Worm (Caenorhabditis elegans): ENCODE measurements around the gene madf-1.

madf-1 gene

DNA sequence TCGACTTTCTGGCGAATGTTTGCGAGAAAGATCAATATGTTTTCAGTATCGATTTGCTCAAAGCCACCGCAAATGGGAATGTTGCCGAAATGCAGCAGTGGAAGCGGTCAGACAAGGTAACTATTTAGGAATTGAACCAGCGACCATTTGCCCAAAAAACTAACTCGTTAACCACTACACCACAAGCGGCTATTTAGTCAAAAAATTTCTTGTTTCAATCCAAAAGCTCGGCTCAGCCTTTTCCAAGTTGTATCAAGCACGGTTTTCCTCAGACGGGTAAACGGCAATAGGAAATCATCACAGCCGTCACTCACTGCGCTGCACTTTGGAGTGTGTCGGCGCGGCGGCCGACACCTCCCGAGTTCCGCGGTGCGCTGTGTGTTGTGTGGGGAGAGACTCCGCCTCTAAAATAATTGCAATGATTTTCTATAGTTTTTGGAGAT is 35.2 kb upstream of the madf-1 start (continued):
- peak in 1 of 2 experiments; percentile 99 for TF ChIP-seq unc-62 (GFP tag; optimal IDR thresholded peaks at IDR 0.05 in 1 of 2)
- TF ChIP-seq unc-62 (tag; optimal IDR thresholded peaks at IDR 0.05): no peak
- TF ChIP-seq saeg-2 (GFP tag; IDR thresholded peaks at IDR 0.05): no peak
- no peak for TF ChIP-seq F26F4.8 (GFP tag; conservative IDR thresholded peaks at IDR 0.05)
- TF ChIP-seq pha-4 (GFP tag; IDR thresholded peaks at IDR 0.05): peak; percentile 54; the same call in 1 of the 2 replicates
- TF ChIP-seq pha-4 (tag; optimal IDR thresholded peaks at IDR 0.05): no peak
- TF ChIP-seq skn-1 (tag; optimal IDR thresholded peaks at IDR 0.05): no peak
- peak; percentile 24 for TF ChIP-seq R02D3.7 (tag; optimal IDR thresholded peaks at IDR 0.05)
- TF ChIP-seq nhr-41 (GFP tag; IDR thresholded peaks at IDR 0.05): no peak
- TF ChIP-seq unc-39 (tag; optimal IDR thresholded peaks at IDR 0.05): no peak
- TF ChIP-seq F37D6.2 (tag; optimal IDR thresholded peaks at IDR 0.05): peak; percentile 23
- peak; percentile 95 for TF ChIP-seq unc-130 (GFP tag; optimal IDR thresholded peaks at IDR 0.05)
- peak; percentile 95 for TF ChIP-seq aha-1 (tag)
- no peak for TF ChIP-seq zfp-2 (tag; optimal IDR thresholded peaks at IDR 0.05)
- no peak for TF ChIP-seq daf-8 (GFP tag; IDR thresholded peaks at IDR 0.05)
- TF ChIP-seq lin-1 (GFP tag; IDR thresholded peaks at IDR 0.05): peak; percentile 50; the same call in 1 of the 2 replicates

DNA sequence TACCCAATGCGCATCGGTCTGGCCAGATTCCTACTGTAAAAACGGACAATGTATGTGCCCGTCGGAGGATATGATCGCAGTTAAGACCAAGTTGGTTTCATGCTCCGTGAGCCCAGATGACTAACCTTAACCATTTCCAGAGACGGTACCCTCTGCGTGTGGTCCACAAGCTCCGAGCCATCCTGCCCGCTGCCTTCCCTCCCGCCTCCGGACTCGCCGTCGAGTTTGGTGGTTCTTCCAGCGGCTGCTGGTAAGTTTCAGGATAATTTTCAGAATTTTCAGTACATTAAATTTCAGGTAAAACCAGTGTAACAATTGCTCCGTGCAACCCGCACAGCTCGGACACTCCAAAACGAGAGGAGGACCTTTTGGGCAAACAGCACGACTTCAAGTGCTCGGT is 29.1 kb upstream of the madf-1 start:
- no peak for TF ChIP-seq ceh-20 (GFP tag; IDR thresholded peaks at IDR 0.05)
- peak; percentile 59 for TF ChIP-seq set-16 (GFP tag; IDR thresholded peaks at IDR 0.05)
- no peak for TF ChIP-seq pqm-1 (tag; optimal IDR thresholded peaks at IDR 0.05)

DNA sequence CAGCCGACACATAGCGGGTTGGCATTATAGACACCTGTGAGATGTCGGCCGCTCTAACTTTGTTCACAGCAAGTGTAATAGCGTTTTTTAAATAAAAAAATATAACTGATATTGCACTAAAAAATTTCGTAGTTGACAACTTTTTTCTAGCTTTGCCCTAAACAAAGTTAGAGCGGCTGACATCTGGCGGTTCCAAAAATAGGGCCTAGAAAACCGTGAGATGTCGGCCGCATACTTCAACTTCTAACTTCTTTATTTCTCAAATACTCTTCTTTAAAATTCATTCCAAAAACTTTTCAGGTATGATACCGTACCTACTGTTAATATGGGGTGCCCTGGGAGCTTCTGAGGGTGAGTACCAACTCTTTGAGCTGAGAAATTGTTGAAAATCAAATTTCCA is 26.9 kb upstream of the madf-1 start, which contains the start of gene Y55F3BR.2:
Gene Y55F3BR.2 (plus strand): TSS at position 301 of the 400 bp plus-strand sequence.
- no peak for TF ChIP-seq lin-1 (GFP tag; IDR thresholded peaks at IDR 0.05)
- no peak for TF ChIP-seq jun-1 (tag; optimal IDR thresholded peaks at IDR 0.05)
- no peak for TF ChIP-seq nhr-25 (tag; optimal IDR thresholded peaks at IDR 0.05; ENCODE audit: borderline replicate concordance, insufficient read depth)
- TF ChIP-seq pha-4 (GFP tag; IDR thresholded peaks at IDR 0.05): no peak
- TF ChIP-seq pha-4 (tag; optimal IDR thresholded peaks at IDR 0.05): no peak
- TF ChIP-seq nhr-111 (GFP tag; optimal IDR thresholded peaks at IDR 0.05): no peak
- TF ChIP-seq R02D3.7 (tag; optimal IDR thresholded peaks at IDR 0.05): no peak
- TF ChIP-seq madf-9 (GFP tag; conservative IDR thresholded peaks at IDR 0.05): no peak
- TF ChIP-seq set-16 (GFP tag; IDR thresholded peaks at IDR 0.05): no peak
- no peak for TF ChIP-seq F44E2.7 (GFP tag; IDR thresholded peaks at IDR 0.05)
- TF ChIP-seq lim-7 (GFP tag; IDR thresholded peaks at IDR 0.05): no peak
- no peak for TF ChIP-seq arid-1 (GFP tag; conservative IDR thresholded peaks at IDR 0.05)
- TF ChIP-seq ceh-28 (tag; optimal IDR thresholded peaks at IDR 0.05): no peak
- no peak for TF ChIP-seq snpc-1.2 (GFP tag; IDR thresholded peaks at IDR 0.05)
- no peak for TF ChIP-seq dpl-1 (GFP tag; optimal IDR thresholded peaks at IDR 0.05)
- no peak for TF ChIP-seq fkh-10 (GFP tag; optimal IDR thresholded peaks at IDR 0.05)
- TF ChIP-seq mep-1 (tag; optimal IDR thresholded peaks at IDR 0.05): no peak
- TF ChIP-seq zfp-2 (tag; optimal IDR thresholded peaks at IDR 0.05): no peak
- TF ChIP-seq lin-38 (GFP tag; IDR thresholded peaks at IDR 0.05): no peak
- TF ChIP-seq hmg-1.1 (GFP tag; IDR thresholded peaks at IDR 0.05): no peak
- TF ChIP-seq hlh-11 (tag; optimal IDR thresholded peaks at IDR 0.05): no peak

DNA sequence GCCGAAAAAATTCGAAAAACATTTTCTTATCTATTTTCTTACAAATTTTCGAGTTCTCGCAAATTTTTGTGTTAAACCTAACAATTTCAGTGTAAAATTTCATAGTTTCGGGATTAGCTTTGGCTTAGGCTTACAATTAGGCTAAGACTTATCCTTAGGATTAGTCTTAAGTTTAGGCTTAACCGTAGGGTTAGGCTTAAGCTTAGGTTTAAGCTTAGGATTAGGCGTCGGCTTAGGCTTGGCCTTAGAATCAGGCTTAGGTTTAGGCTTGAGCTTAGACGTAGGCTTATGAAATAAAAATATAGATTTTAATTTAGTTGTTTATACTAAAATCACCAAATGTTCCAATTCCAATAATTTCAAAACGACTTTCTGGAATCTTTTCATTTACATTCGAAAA is 24.3 kb upstream of the madf-1 start:
- TF ChIP-seq aha-1 (tag) (peak; percentile 7), lim-7 (GFP tag; IDR thresholded peaks at IDR 0.05) (no peak)

DNA sequence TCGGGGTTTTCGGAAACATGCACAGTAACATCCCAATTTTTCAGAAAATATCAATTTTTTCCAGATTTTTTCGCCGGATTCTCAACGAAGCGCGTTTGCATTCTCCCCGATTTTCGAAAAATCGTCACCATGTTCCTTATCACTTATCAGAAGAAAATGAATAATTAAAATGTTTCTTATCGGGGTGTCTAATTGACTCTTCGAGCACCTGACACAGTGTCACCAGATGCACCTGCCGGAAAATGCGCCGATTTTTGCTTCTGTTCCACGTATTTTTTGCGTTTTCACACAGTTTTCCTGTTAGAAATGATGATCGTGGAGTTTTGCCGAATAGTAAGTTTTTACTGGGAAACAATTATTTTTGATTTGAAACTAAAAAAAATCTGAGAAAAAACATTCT is 23.8 kb upstream of the madf-1 start:
- TF ChIP-seq unc-130 (GFP tag; optimal IDR thresholded peaks at IDR 0.05): no peak
- TF ChIP-seq nhr-28 (tag; optimal IDR thresholded peaks at IDR 0.05): peak; percentile 59
- TF ChIP-seq pqm-1 (tag; optimal IDR thresholded peaks at IDR 0.05): peak; percentile 79
- TF ChIP-seq F26F4.8 (GFP tag; conservative IDR thresholded peaks at IDR 0.05): no peak
- peak; percentile 54 for TF ChIP-seq hlh-30 (tag; optimal IDR thresholded peaks at IDR 0.05; ENCODE audit: insufficient read depth)
- no peak for TF ChIP-seq hif-1 (tag; optimal IDR thresholded peaks at IDR 0.05)
- TF ChIP-seq cey-2 (tag; optimal IDR thresholded peaks at IDR 0.05; ENCODE audit: borderline replicate concordance, insufficient read depth): no peak
- TF ChIP-seq lin-38 (GFP tag; IDR thresholded peaks at IDR 0.05): peak; percentile 46; the same call in 1 of the 2 replicates
- peak; percentile 53 for TF ChIP-seq dmd-6 (GFP tag; IDR thresholded peaks at IDR 0.05)
- TF ChIP-seq hlh-11 (tag; optimal IDR thresholded peaks at IDR 0.05): peak; percentile 50
- no peak for TF ChIP-seq pha-4 (GFP tag; IDR thresholded peaks at IDR 0.05)
- TF ChIP-seq pha-4 (tag; optimal IDR thresholded peaks at IDR 0.05): no peak
- TF ChIP-seq dve-1 (tag; optimal IDR thresholded peaks at IDR 0.05; ENCODE audit: insufficient read depth): peak; percentile 40

Data from whole organism, L4 larva.